Worm (Caenorhabditis elegans) whole organism, midembryonic: ENCODE measurements around the gene mrck-1.

Source experiments
- cog-1 ChIP-seq: sonication (generic microtip); optimal IDR thresholded peaks from 2 replicates; lab custom pipeline; 2016; ENCODE audit warnings: missing genetic modification characterization, missing compliant biosample characterization
- flt-1 ChIP-seq: fragments of 200-800 bp; sonication (Bioruptor generic); IDR thresholded peaks from 2 replicates; pipeline ENCODE4 v1.3.6; 2022; ENCODE audit warnings: missing genetic modification characterization, missing compliant biosample characterization
- klf-2 ChIP-seq: fragments of 200-800 bp; sonication (Bioruptor generic); conservative IDR thresholded peaks from 2 replicates; pipeline ENCODE4 v1.3.6; 2022; ENCODE audit warnings: missing genetic modification reagents, missing genetic modification characterization, missing compliant biosample characterization
- med-1 ChIP-seq: sonication (generic microtip); optimal IDR thresholded peaks from 2 replicates; lab custom pipeline; 2017; ENCODE audit warnings: missing genetic modification characterization, mild to moderate bottlenecking, missing compliant biosample characterization, antibody characterized with exemption, missing genetic modification reagents; ENCODE audit not compliant: insufficient read depth
- ref-1 ChIP-seq: fragments of 200-800 bp; sonication (Bioruptor generic); conservative IDR thresholded peaks from 2 replicates; pipeline ENCODE4 v1.3.6; 2022; ENCODE audit warnings: missing genetic modification reagents, missing genetic modification characterization, missing compliant biosample characterization
- tab-1 ChIP-seq: fragments of 200-800 bp; sonication (Bioruptor generic); IDR thresholded peaks from 2 replicates; pipeline ENCODE4 v1.3.6; 2022; ENCODE audit warnings: missing genetic modification characterization, missing compliant biosample characterization
- ztf-23 ChIP-seq: fragments of 200-800 bp; sonication (Bioruptor generic); IDR thresholded peaks from 2 replicates; pipeline ENCODE4 v1.3.6; 2022; ENCODE audit warnings: missing genetic modification reagents, missing genetic modification characterization, missing compliant biosample characterization
- ztf-29 ChIP-seq: fragments of 200-800 bp; sonication (Bioruptor generic); IDR thresholded peaks from 2 replicates; pipeline ENCODE4 v1.3.6; 2022; ENCODE audit warnings: missing genetic modification reagents, missing genetic modification characterization, missing compliant biosample characterization

DNA sequence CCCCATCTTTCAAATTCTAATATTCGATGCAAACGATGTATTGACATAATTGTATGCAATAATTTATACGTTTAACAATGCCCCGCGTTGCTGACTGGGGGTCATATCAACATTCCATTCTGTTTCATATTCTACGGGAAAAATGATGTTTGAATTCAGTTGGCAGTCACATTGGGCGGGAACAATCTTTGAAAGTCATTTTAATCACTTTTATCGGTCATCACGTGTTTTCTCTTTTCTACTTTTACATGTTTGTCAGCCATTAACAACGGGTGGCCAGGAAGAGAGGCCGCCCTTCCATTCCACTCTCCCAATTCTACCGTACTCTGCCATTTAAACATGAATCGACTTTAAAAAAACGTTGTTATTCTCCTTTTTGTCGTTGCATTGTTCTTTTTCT, 18.4 kb downstream of the mrck-1 start:
- no peak for TF ChIP-seq ztf-29 (GFP tag; lab: Robert Waterston, UW)
- no peak for TF ChIP-seq klf-2 (GFP tag; lab: Robert Waterston, UW)
- no peak for TF ChIP-seq flt-1
- no peak for TF ChIP-seq med-1 (GFP tag; lab: Kevin White, UChicago)
- no peak for TF ChIP-seq ref-1 (GFP tag; lab: Robert Waterston, UW)
- no peak for TF ChIP-seq tab-1
- TF ChIP-seq ztf-23 (GFP tag; lab: Robert Waterston, UW) = no peak
- no peak for TF ChIP-seq cog-1
